Comparison of ENCODE assay signal across 1 fruit fly cellular context in genomic region chr2L:6084694-6085093, dm6.
TF ChIP-seq lines count a peak whose summit lies in the region.

No protein-coding gene starts in this region.

TF ChIP-seq in whole organism, embryonic, 481 proteins besides CTCF, POLR2A, EP300 and RAD21 (continued from another document):
- TF ChIP-seq cwo (GFP tag; optimal IDR thresholded peaks at IDR 0.05; lab: Kevin White, UChicago): peak; percentile 67
- no peak for TF ChIP-seq CG2202 (tag; optimal IDR thresholded peaks at IDR 0.05; lab: Kevin White, UChicago)
- no peak for TF ChIP-seq CG8290 (GFP tag; optimal IDR thresholded peaks at IDR 0.05; lab: Kevin White, UChicago)
- TF ChIP-seq CG8290 (tag; optimal IDR thresholded peaks at IDR 0.05; lab: Kevin White, UChicago): peak in 1 of 2 experiments; percentile 2
